Worm (Caenorhabditis elegans): ENCODE data around the gene K05F6.4.

DNA sequence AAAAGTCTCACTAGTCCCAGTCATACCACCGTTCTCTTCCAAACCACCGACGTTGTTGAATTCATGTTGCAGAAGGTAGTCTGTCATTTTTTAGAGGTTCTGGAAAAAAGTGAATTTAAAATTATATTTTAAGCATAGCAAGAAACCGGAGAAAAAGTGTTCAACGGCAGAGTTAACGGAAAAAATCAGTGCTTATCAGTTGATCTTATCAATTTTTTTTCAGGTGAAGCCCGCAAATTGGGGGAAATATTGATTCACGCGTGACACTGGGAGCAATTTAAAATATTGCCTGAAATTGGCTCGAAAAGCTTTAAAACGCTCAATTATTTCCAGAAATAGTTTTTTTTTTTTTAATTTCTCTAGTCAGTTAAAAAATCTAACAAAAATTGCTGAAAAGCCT lies 36.6 kb downstream of the K05F6.4 start, which contains the start of gene math-38:
- no peak for TF ChIP-seq elt-1 (tag; optimal IDR thresholded peaks at IDR 0.05)
- no peak for TF ChIP-seq nhr-77 (tag; optimal IDR thresholded peaks at IDR 0.05)
- no peak for TF ChIP-seq nhr-11 (tag; optimal IDR thresholded peaks at IDR 0.05)
- no peak for TF ChIP-seq pqm-1 (tag; optimal IDR thresholded peaks at IDR 0.05)
- TF ChIP-seq egl-27 (tag; optimal IDR thresholded peaks at IDR 0.05) = no peak
- no peak for TF ChIP-seq zag-1 (tag; optimal IDR thresholded peaks at IDR 0.05)
- TF ChIP-seq nhr-76 (tag; optimal IDR thresholded peaks at IDR 0.05) = no peak
- no peak for TF ChIP-seq fos-1 (tag; optimal IDR thresholded peaks at IDR 0.05)
- no peak for TF ChIP-seq ceh-9 (tag; optimal IDR thresholded peaks at IDR 0.05)

Measured in whole organism, L3 larva.